Fruit fly (Drosophila melanogaster): ENCODE data around the gene IntS14.

The IntS14 gene

DNA sequence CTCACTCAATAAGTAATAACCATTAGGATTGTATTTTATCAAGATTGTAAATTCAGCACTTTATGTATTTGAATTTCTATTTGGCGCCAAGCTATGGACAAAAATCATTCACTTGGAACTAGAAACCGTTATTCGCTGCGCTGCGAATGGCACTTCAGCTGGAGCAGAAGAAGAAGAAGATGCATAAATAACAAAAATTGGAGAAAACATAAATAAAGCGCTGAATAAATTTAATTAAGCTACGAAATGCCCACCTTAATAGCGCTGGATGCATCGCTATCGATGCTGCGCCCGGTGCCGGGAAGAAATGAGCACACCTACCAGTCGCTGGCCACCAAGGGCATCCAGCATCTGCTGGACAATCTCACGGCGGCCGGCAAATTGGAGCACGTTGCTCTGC is at the start of gene IntS14:
Gene IntS14, plus strand, starts transcription at position 150 of the 400 bp plus-strand sequence.
- no peak for TF ChIP-seq Rel (GFP tag; optimal IDR thresholded peaks at IDR 0.05)
- TF ChIP-seq Rel (tag; optimal IDR thresholded peaks at IDR 0.05) = peak; percentile 48
- peak; percentile 54 for TF ChIP-seq Myc (optimal IDR thresholded peaks at IDR 0.05)
- no peak for TF ChIP-seq sage (GFP tag; optimal IDR thresholded peaks at IDR 0.05)

DNA sequence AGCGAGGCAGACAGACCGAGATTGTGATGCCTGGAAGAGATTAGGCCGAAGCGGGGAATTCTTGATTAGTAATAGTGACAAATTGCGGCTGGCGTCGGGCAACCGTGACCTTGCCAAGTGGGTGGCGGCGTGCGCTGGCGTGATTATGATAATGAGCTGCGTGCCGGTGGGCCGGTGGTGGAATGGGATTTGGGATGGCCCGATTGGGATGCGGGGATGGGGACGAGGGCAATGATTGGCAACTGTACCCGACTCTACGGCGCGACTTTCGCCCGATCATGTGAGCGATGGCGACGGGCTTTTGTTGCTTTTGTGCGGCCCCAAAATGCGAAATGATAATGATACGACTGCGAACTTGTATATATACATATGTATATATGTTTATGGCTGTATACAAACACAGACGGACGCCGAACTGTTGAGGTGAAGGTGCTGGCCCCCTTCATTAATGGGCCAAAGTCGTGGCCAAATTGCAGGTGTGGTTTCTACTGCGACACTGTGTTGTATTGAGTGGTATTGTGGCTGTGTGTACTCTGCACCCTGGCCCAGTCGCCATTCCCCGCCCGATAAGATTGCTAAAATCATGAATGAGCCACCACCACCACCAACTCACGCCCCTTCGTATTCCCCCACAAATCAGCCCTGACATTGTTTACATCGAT is 47.5 kb upstream of the IntS14 start:
- TF ChIP-seq foxo (GFP tag; optimal IDR thresholded peaks at IDR 0.05) (peak in 1 of 2 experiments; percentile 2), h (GFP tag; optimal IDR thresholded peaks at IDR 0.05) (peak; percentile 67), Jra (GFP tag; optimal IDR thresholded peaks at IDR 0.05) (peak; percentile 48), Hnf4 (GFP tag; optimal IDR thresholded peaks at IDR 0.05) (peak; percentile 76), fru (GFP tag; optimal IDR thresholded peaks at IDR 0.05) (peak; percentile 24), woc (GFP tag; optimal IDR thresholded peaks at IDR 0.05) (no peak), Rel (GFP tag; optimal IDR thresholded peaks at IDR 0.05) (peak; percentile 58), Rel (tag; optimal IDR thresholded peaks at IDR 0.05) (peak; percentile 74), HLH106 (tag; optimal IDR thresholded peaks at IDR 0.05) (no peak), br (GFP tag; optimal IDR thresholded peaks at IDR 0.05) (peak; percentile 19)

- TF ChIP-seq foxo (GFP tag; optimal IDR thresholded peaks at IDR 0.05) = no peak
- no peak for TF ChIP-seq CG32264 (GFP tag; optimal IDR thresholded peaks at IDR 0.05)
- TF ChIP-seq Jra (GFP tag; optimal IDR thresholded peaks at IDR 0.05) = no peak
- TF ChIP-seq Dif (GFP tag; optimal IDR thresholded peaks at IDR 0.05; ENCODE audit: partially characterized antibody) = peak; percentile 6
- TF ChIP-seq ey (GFP tag; optimal IDR thresholded peaks at IDR 0.05) = no peak
- TF ChIP-seq br (GFP tag; optimal IDR thresholded peaks at IDR 0.05) = peak; percentile 0
Observed at dm6 chr2L:1118149-1118548, 46.1 kb upstream of the IntS14 start.

- TF ChIP-seq Vsx2 (GFP tag; optimal IDR thresholded peaks at IDR 0.05; ENCODE audit: partially characterized antibody) (peak; percentile 73), ey (GFP tag; optimal IDR thresholded peaks at IDR 0.05) (peak; percentile 89), br (GFP tag; optimal IDR thresholded peaks at IDR 0.05) (peak; percentile 89), Sp1 (GFP tag; optimal IDR thresholded peaks at IDR 0.05) (peak; percentile 61), fru (GFP tag; optimal IDR thresholded peaks at IDR 0.05) (peak; percentile 86), psq (GFP tag; optimal IDR thresholded peaks at IDR 0.05) (peak; percentile 87), HLH106 (tag; optimal IDR thresholded peaks at IDR 0.05) (peak; percentile 60), pan (optimal IDR thresholded peaks at IDR 0.05) (peak; percentile 83), sv (GFP tag; optimal IDR thresholded peaks at IDR 0.05) (peak; percentile 76), CG32264 (GFP tag; optimal IDR thresholded peaks at IDR 0.05) (peak; percentile 57), Hnf4 (GFP tag; optimal IDR thresholded peaks at IDR 0.05) (peak; percentile 81), jim (GFP tag; optimal IDR thresholded peaks at IDR 0.05) (no peak), Abd-B (GFP tag; optimal IDR thresholded peaks at IDR 0.05) (no peak), Jra (GFP tag; optimal IDR thresholded peaks at IDR 0.05) (peak; percentile 71), dsf (GFP tag; optimal IDR thresholded peaks at IDR 0.05; ENCODE audit: borderline replicate concordance) (no peak), Hr83 (GFP tag; optimal IDR thresholded peaks at IDR 0.05; ENCODE audit: poor library complexity, severe bottlenecking) (peak; percentile 51), woc (GFP tag; optimal IDR thresholded peaks at IDR 0.05) (peak; percentile 78), OdsH (GFP tag; optimal IDR thresholded peaks at IDR 0.05) (peak; percentile 83), Rel (GFP tag; optimal IDR thresholded peaks at IDR 0.05) (peak; percentile 38), Rel (tag; optimal IDR thresholded peaks at IDR 0.05) (peak; percentile 51), lola (GFP tag; optimal IDR thresholded peaks at IDR 0.05) (no peak), Dfd (GFP tag; optimal IDR thresholded peaks at IDR 0.05) (no peak), tai (GFP tag; optimal IDR thresholded peaks at IDR 0.05) (peak; percentile 86), foxo (GFP tag; optimal IDR thresholded peaks at IDR 0.05) (peak; percentile 43 to 88), sage (GFP tag; optimal IDR thresholded peaks at IDR 0.05) (peak; percentile 71), Dif (GFP tag; optimal IDR thresholded peaks at IDR 0.05; ENCODE audit: partially characterized antibody) (peak; percentile 88), dmrt93B (GFP tag; optimal IDR thresholded peaks at IDR 0.05) (peak; percentile 44), dl (GFP tag; optimal IDR thresholded peaks at IDR 0.05; ENCODE audit: insufficient read depth in 1 of 2, partially characterized antibody in 2 of 2) (peak; percentile 31 to 74), N (GFP tag; optimal IDR thresholded peaks at IDR 0.05) (no peak), rgr (GFP tag; optimal IDR thresholded peaks at IDR 0.05) (peak; percentile 81), brk (GFP tag; optimal IDR thresholded peaks at IDR 0.05) (peak; percentile 72), GATAd (GFP tag; optimal IDR thresholded peaks at IDR 0.05) (no peak), CrebA (GFP tag; optimal IDR thresholded peaks at IDR 0.05; ENCODE audit: borderline replicate concordance) (peak; percentile 65), CG9705 (GFP tag; optimal IDR thresholded peaks at IDR 0.05) (no peak), h (GFP tag; optimal IDR thresholded peaks at IDR 0.05) (peak; percentile 91), usp (GFP tag; optimal IDR thresholded peaks at IDR 0.05) (no peak), Mio (GFP tag; optimal IDR thresholded peaks at IDR 0.05) (peak; percentile 24)
Observed at dm6 chr2L:1118880-1119809, 45.1 kb upstream of the IntS14 start.

All from whole organism, wandering third instar larva.